Fruit fly (Drosophila melanogaster): ENCODE measurements around the gene Flad2.

The Flad2 gene

DNA sequence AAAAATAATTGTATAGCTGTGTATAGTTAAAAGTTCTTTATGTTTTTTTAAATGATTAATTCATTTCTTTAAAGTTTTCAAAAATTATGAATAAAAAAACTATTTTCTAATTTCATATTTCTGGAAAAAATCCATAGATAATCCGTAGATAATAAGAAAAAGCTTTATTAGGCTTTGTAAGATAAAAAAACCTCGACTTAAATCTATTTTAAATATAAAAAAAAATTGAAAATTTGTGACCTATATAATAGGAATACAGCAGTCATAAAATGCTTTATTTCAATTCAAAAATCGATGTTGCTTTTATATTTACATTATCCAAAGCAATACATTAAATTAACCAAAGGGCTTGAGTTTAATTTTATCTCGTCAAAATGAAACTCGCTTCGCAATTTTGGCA is at the start of gene Flad2:
Flad2 (plus strand) TSS at position 301 of the 400 bp plus-strand sequence.
- no peak for TF ChIP-seq kay (GFP tag; ENCODE audit: borderline replicate concordance)

DNA sequence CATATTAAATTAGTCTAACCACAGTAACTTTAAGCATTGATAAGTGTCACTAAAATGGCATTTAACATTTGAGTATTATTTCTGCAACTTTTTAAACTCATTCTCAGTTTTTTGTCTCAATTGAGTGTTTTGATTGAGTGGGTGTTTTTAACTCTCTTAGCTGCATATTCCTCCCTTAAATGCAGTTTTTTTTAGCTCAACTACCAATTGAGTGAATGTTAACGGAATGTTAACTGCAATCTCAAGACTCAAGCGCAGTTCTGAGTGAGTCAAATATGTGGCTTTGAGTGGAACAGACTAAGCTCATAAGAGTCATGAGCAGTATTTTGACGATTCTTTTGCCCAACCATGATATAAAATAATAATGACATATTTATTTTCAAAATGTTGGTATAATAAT is 49.4 kb upstream of the Flad2 start:
- TF ChIP-seq kay (GFP tag; ENCODE audit: borderline replicate concordance) (peak; percentile 52), CG7045 (GFP tag; optimal IDR thresholded peaks at IDR 0.05) (no peak)

DNA sequence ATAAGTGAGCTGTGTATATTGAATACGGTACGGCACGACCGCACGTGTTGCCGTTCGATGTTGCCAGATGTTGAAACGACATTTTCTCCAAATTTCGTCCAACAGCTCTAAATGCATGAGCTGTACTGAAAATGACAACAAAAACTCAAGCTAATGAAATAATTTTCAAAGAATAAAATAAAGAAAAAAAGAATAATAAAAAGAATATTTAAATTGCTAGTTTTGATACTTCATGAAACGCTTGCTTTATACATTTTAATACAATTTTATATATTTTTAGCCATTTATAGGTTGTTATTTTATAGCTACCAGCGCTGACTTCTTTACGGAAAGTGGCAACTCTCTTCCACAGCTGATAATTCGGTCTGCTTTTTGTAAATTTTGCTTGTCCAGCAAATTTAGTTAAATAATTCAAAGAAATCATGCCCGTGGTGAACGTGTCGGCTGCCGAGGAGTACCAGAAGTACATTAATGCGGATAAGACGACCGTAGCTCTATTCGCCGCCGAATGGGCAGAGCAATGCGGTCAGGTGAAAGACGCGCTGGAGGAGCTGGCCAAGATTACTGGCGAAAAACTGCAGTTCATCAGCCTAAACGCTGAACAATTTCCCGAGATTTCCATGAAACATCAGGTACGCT is 46.1 kb upstream of the Flad2 start, which contains the start of the genes Nnp-1 and Grx3:
Nnp-1 (minus strand) TSS at position 81 of the 639 bp plus-strand sequence.
Grx3 (plus strand) TSS at position 339 of the 639 bp plus-strand sequence.
- TF ChIP-seq CG7045 (GFP tag; optimal IDR thresholded peaks at IDR 0.05) (peak; percentile 72), kay (GFP tag; ENCODE audit: borderline replicate concordance) (no peak), CG33017 (tag; optimal IDR thresholded peaks at IDR 0.05) (peak; percentile 68), Clk (GFP tag; optimal IDR thresholded peaks at IDR 0.05) (no peak), ovo (GFP tag; optimal IDR thresholded peaks at IDR 0.05) (peak; percentile 45), CG14711 (tag; optimal IDR thresholded peaks at IDR 0.05) (peak; percentile 87), bab1 (GFP tag; optimal IDR thresholded peaks at IDR 0.05) (peak; percentile 80), cnc (optimal IDR thresholded peaks at IDR 0.05) (no peak), toe (GFP tag; optimal IDR thresholded peaks at IDR 0.05) (peak; percentile 54), Mnt (GFP tag; optimal IDR thresholded peaks at IDR 0.05) (peak; percentile 98), Crg-1 (GFP tag; optimal IDR thresholded peaks at IDR 0.05) (peak; percentile 40), cic (GFP tag; optimal IDR thresholded peaks at IDR 0.05) (peak; percentile 43), CG7101 (tag; optimal IDR thresholded peaks at IDR 0.05) (peak; percentile 78), Hr96 (GFP tag; optimal IDR thresholded peaks at IDR 0.05) (no peak), CG11617 (GFP tag; optimal IDR thresholded peaks at IDR 0.05) (peak; percentile 68), tj (GFP tag; optimal IDR thresholded peaks at IDR 0.05) (peak; percentile 98), CG12768 (GFP tag; optimal IDR thresholded peaks at IDR 0.05) (peak; percentile 48), pad (GFP tag; optimal IDR thresholded peaks at IDR 0.05) (peak; percentile 54), CG5204 (GFP tag; optimal IDR thresholded peaks at IDR 0.05) (peak; percentile 16), CG1620 (GFP tag; optimal IDR thresholded peaks at IDR 0.05) (peak; percentile 48)

DNA sequence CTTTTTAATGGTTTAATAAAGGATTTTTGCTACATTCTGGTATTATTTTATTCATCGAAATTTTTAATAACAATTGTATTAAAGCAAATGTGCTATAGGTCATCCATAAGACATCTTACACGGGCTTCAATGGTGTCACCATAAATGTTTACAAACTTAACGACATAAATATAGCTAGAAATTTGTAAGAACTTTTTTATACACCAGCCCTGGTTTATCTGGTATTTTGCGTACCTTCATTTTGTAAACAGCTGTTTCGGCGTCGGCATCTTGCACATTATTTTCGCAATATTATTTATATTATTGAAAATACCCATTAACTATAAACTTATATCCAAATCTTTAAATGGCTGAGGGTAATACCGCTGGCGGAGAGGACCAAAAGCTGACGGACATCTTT is 44.9 kb upstream of the Flad2 start, which contains the start of gene Tap42:
Tap42 (plus strand) TSS at position 240 of the 400 bp plus-strand sequence.
- TF ChIP-seq Mnt (GFP tag; optimal IDR thresholded peaks at IDR 0.05) (peak; percentile 30), CG14711 (tag; optimal IDR thresholded peaks at IDR 0.05) (no peak), bab1 (GFP tag; optimal IDR thresholded peaks at IDR 0.05) (peak; percentile 47), kay (GFP tag; ENCODE audit: borderline replicate concordance) (no peak), cic (GFP tag; optimal IDR thresholded peaks at IDR 0.05) (peak; percentile 22), CG7101 (tag; optimal IDR thresholded peaks at IDR 0.05) (peak; percentile 34), CG11617 (GFP tag; optimal IDR thresholded peaks at IDR 0.05) (no peak), CG33017 (tag; optimal IDR thresholded peaks at IDR 0.05) (peak; percentile 26)

DNA sequence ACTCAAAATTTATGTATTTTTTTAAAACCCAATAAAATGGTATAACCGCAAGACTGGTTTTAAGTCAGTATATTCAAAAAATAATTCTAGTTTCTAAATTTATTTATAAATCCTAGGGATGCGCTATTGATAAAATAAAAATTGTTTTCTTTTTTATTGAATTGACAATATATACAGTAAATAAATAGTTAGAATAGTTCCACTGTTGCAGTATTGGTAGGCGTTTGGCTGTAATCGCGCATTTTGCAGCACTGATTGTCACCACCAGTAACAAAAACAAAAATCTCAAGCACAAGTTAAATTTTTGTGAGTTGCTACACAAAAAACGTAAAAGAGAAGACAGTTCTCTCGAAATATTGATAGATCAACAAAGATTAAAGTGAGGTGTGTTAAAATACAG is 43.4 kb upstream of the Flad2 start, which contains the start of gene CG31855:
CG31855 (plus strand) TSS at position 265 of the 400 bp plus-strand sequence.
- TF ChIP-seq CG14711 (tag; optimal IDR thresholded peaks at IDR 0.05): peak; percentile 82
- TF ChIP-seq kay (GFP tag; ENCODE audit: borderline replicate concordance): no peak
- peak; percentile 94 for TF ChIP-seq bab1 (GFP tag; optimal IDR thresholded peaks at IDR 0.05)
- peak; percentile 84 for TF ChIP-seq pad (GFP tag; optimal IDR thresholded peaks at IDR 0.05)
- TF ChIP-seq toe (GFP tag; optimal IDR thresholded peaks at IDR 0.05): peak; percentile 80
- peak; percentile 83 for TF ChIP-seq CG7045 (GFP tag; optimal IDR thresholded peaks at IDR 0.05)
- TF ChIP-seq CG11617 (GFP tag; optimal IDR thresholded peaks at IDR 0.05): peak; percentile 85
- TF ChIP-seq cnc (optimal IDR thresholded peaks at IDR 0.05): no peak
- peak; percentile 92 for TF ChIP-seq CG33017 (tag; optimal IDR thresholded peaks at IDR 0.05)
- TF ChIP-seq Crg-1 (GFP tag; optimal IDR thresholded peaks at IDR 0.05): peak; percentile 96
- peak; percentile 86 for TF ChIP-seq CG5204 (GFP tag; optimal IDR thresholded peaks at IDR 0.05)
- peak; percentile 96 for TF ChIP-seq CG1620 (GFP tag; optimal IDR thresholded peaks at IDR 0.05)
- peak; percentile 80 for TF ChIP-seq Hr96 (GFP tag; optimal IDR thresholded peaks at IDR 0.05)
- TF ChIP-seq Clk (GFP tag; optimal IDR thresholded peaks at IDR 0.05): peak; percentile 75
- peak; percentile 92 for TF ChIP-seq Mnt (GFP tag; optimal IDR thresholded peaks at IDR 0.05)
- peak; percentile 93 for TF ChIP-seq CG7101 (tag; optimal IDR thresholded peaks at IDR 0.05)
- TF ChIP-seq CG12768 (GFP tag; optimal IDR thresholded peaks at IDR 0.05): peak; percentile 93
- peak; percentile 78 for TF ChIP-seq cic (GFP tag; optimal IDR thresholded peaks at IDR 0.05)
- peak; percentile 75 for TF ChIP-seq ovo (GFP tag; optimal IDR thresholded peaks at IDR 0.05)
- peak; percentile 50 for TF ChIP-seq tj (GFP tag; optimal IDR thresholded peaks at IDR 0.05)

DNA sequence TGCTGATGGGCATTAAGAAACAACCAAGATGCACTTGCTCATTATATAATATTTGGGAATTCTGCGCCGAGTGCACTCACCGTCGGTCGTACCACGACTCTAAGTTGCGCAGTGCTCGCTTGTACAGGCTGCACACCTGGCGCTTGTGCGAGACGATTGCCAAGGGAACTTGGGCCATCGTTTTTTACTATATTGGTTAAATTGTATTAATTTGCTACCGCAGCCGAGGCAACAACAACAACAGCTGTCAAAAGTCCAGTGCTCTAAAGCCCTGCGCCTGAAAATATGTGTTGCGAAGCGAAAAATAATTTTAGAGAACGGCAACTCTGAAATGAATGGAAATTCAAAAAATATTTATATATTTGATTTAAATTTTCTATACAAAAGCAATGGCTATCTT is 41.6 kb upstream of the Flad2 start, which contains the start of gene ND-B22:
ND-B22 (minus strand) TSS at position 349 of the 400 bp plus-strand sequence.
- TF ChIP-seq kay (GFP tag; ENCODE audit: borderline replicate concordance): no peak
- TF ChIP-seq ovo (GFP tag; optimal IDR thresholded peaks at IDR 0.05): peak; percentile 62
- peak; percentile 4 for TF ChIP-seq tj (GFP tag; optimal IDR thresholded peaks at IDR 0.05)
- TF ChIP-seq Crg-1 (GFP tag; optimal IDR thresholded peaks at IDR 0.05): peak; percentile 91
- peak; percentile 41 for TF ChIP-seq CG7045 (GFP tag; optimal IDR thresholded peaks at IDR 0.05)
- TF ChIP-seq CG33017 (tag; optimal IDR thresholded peaks at IDR 0.05): peak; percentile 55
- peak; percentile 77 for TF ChIP-seq pad (GFP tag; optimal IDR thresholded peaks at IDR 0.05)
- TF ChIP-seq CG14711 (tag; optimal IDR thresholded peaks at IDR 0.05): peak; percentile 97
- peak; percentile 51 for TF ChIP-seq CG11617 (GFP tag; optimal IDR thresholded peaks at IDR 0.05)
- TF ChIP-seq CG5204 (GFP tag; optimal IDR thresholded peaks at IDR 0.05): peak; percentile 57
- TF ChIP-seq Clk (GFP tag; optimal IDR thresholded peaks at IDR 0.05): no peak
- peak; percentile 84 for TF ChIP-seq CG12768 (GFP tag; optimal IDR thresholded peaks at IDR 0.05)
- TF ChIP-seq CG7101 (tag; optimal IDR thresholded peaks at IDR 0.05): peak; percentile 84
- peak; percentile 90 for TF ChIP-seq CG1620 (GFP tag; optimal IDR thresholded peaks at IDR 0.05)
- peak; percentile 41 for TF ChIP-seq Hr96 (GFP tag; optimal IDR thresholded peaks at IDR 0.05)
- peak; percentile 36 for TF ChIP-seq cic (GFP tag; optimal IDR thresholded peaks at IDR 0.05)
- TF ChIP-seq bab1 (GFP tag; optimal IDR thresholded peaks at IDR 0.05): peak; percentile 81
- no peak for TF ChIP-seq cnc (optimal IDR thresholded peaks at IDR 0.05)
- peak; percentile 79 for TF ChIP-seq Mnt (GFP tag; optimal IDR thresholded peaks at IDR 0.05)
- peak; percentile 49 for TF ChIP-seq toe (GFP tag; optimal IDR thresholded peaks at IDR 0.05)
